Worm (Caenorhabditis elegans) whole organism, mixed stage, embryonic: ENCODE results near the gene Y55F3AM.9.

Experiments
- ceh-39 ChIP-seq: fragments of 150-350 bp; optimal IDR thresholded peaks from 2 replicates; lab custom pipeline; 2014; ENCODE audit warnings: missing biosample characterization, missing genetic modification characterization
- ceh-43 ChIP-seq: fragments of 200-800 bp; sonication (Bioruptor generic); optimal IDR thresholded peaks from 2 replicates; lab custom pipeline; 2018; ENCODE audit warnings: mild to moderate bottlenecking, missing genetic modification characterization, moderate library complexity, missing compliant biosample characterization
- ceh-83 ChIP-seq: fragments of 200-800 bp; sonication (Bioruptor generic); optimal IDR thresholded peaks from 2 replicates; lab custom pipeline; 2018; ENCODE audit warnings: mild to moderate bottlenecking, missing genetic modification characterization, missing compliant biosample characterization
- ces-1 ChIP-seq: fragments of 150-350 bp; optimal IDR thresholded peaks from 2 replicates; lab custom pipeline; 2014; ENCODE audit warnings: missing biosample characterization, missing genetic modification reagents, missing genetic modification characterization
- cnd-1 ChIP-seq: fragments of 200-800 bp; sonication (Bioruptor generic); optimal IDR thresholded peaks from 2 replicates; lab custom pipeline; 2018; ENCODE audit warnings: mild to moderate bottlenecking, missing genetic modification characterization, missing compliant biosample characterization
- drap-1 ChIP-seq: fragments of 200-800 bp; sonication (Bioruptor generic); optimal IDR thresholded peaks from 3 replicates; lab custom pipeline; 2018; ENCODE audit warnings: mild to moderate bottlenecking, missing genetic modification characterization, missing compliant biosample characterization
- elt-1 ChIP-seq: sonication (generic microtip); optimal IDR thresholded peaks from 2 replicates; lab custom pipeline; 2017; ENCODE audit warnings: missing genetic modification characterization, mild to moderate bottlenecking, missing compliant biosample characterization, antibody characterized with exemption, moderate library complexity, borderline replicate concordance; ENCODE audit not compliant: insufficient read depth
- elt-3 ChIP-seq: fragments of 150-350 bp; optimal IDR thresholded peaks from 2 replicates; lab custom pipeline; 2014; ENCODE audit warnings: missing biosample characterization, missing genetic modification characterization
- flh-1 ChIP-seq: fragments of 200-800 bp; sonication (Bioruptor generic); optimal IDR thresholded peaks from 2 replicates; lab custom pipeline; 2018; ENCODE audit warnings: mild to moderate bottlenecking, missing genetic modification characterization, moderate library complexity, missing compliant biosample characterization
- ham-2 ChIP-seq: fragments of 200-800 bp; sonication (Bioruptor generic); optimal IDR thresholded peaks from 2 replicates; lab custom pipeline; 2018; ENCODE audit warnings: mild to moderate bottlenecking, missing genetic modification characterization, missing compliant biosample characterization
- hlh-1 ChIP-seq: fragments of 150-350 bp; optimal IDR thresholded peaks from 2 replicates; lab custom pipeline; 2014; ENCODE audit warnings: missing biosample characterization, missing genetic modification reagents, missing genetic modification characterization
- lin-13 ChIP-seq: fragments of 150-350 bp; optimal IDR thresholded peaks from 2 replicates; lab custom pipeline; 2014; ENCODE audit warnings: missing biosample characterization, missing genetic modification characterization
- lin-32 ChIP-seq: fragments of 200-800 bp; sonication (Bioruptor generic); optimal IDR thresholded peaks from 2 replicates; lab custom pipeline; 2018; ENCODE audit warnings: mild to moderate bottlenecking, missing genetic modification characterization, missing compliant biosample characterization
- lsy-2 ChIP-seq: fragments of 150-350 bp; optimal IDR thresholded peaks from 2 replicates; lab custom pipeline; 2014; ENCODE audit warnings: missing biosample characterization, missing genetic modification characterization
- mab-5 ChIP-seq: fragments of 150-350 bp; optimal IDR thresholded peaks from 2 replicates; lab custom pipeline; 2014; ENCODE audit warnings: missing biosample characterization, missing genetic modification characterization
- mep-1 ChIP-seq: fragments of 150-350 bp; optimal IDR thresholded peaks from 2 replicates; lab custom pipeline; 2017; ENCODE audit warnings: missing biosample characterization, missing genetic modification reagents, missing genetic modification characterization, inconsistent platforms
- mls-2 ChIP-seq: sonication (generic microtip); optimal IDR thresholded peaks from 2 replicates; lab custom pipeline; 2016; ENCODE audit warnings: mild to moderate bottlenecking, missing genetic modification characterization, moderate library complexity, missing compliant biosample characterization
- nhr-2 ChIP-seq: fragments of 150-350 bp; optimal IDR thresholded peaks from 2 replicates; lab custom pipeline; 2014; ENCODE audit warnings: missing biosample characterization, missing genetic modification characterization
- nhr-237 ChIP-seq: fragments of 150-350 bp; optimal IDR thresholded peaks from 2 replicates; lab custom pipeline; 2014; ENCODE audit warnings: missing biosample characterization, missing genetic modification characterization
- nhr-28 ChIP-seq: fragments of 150-350 bp; optimal IDR thresholded peaks from 2 replicates; lab custom pipeline; 2014; ENCODE audit warnings: missing biosample characterization, missing genetic modification characterization
- nhr-76 ChIP-seq: sonication (generic microtip); optimal IDR thresholded peaks from 2 replicates; lab custom pipeline; 2017; ENCODE audit warnings: missing biosample characterization, missing genetic modification characterization
- sem-2 ChIP-seq: fragments of 200-800 bp; sonication (Bioruptor generic); optimal IDR thresholded peaks from 2 replicates; lab custom pipeline; 2018; ENCODE audit warnings: mild to moderate bottlenecking, missing genetic modification characterization, missing compliant biosample characterization
- snpc-4 ChIP-seq: fragments of 150-350 bp; optimal IDR thresholded peaks from 2 replicates; lab custom pipeline; 2014; ENCODE audit warnings: missing biosample characterization, missing genetic modification characterization
- sptf-1 ChIP-seq: sonication (generic microtip); optimal IDR thresholded peaks from 2 replicates; lab custom pipeline; 2017; ENCODE audit warnings: mild to moderate bottlenecking, missing genetic modification characterization, moderate library complexity, missing compliant biosample characterization
- tbx-8 ChIP-seq: fragments of 200-800 bp; sonication (Bioruptor generic); optimal IDR thresholded peaks from 2 replicates; lab custom pipeline; 2018; ENCODE audit warnings: mild to moderate bottlenecking, missing genetic modification characterization, moderate library complexity, missing compliant biosample characterization
- unc-120 ChIP-seq: sonication (generic microtip); optimal IDR thresholded peaks from 2 replicates; lab custom pipeline; 2017; ENCODE audit warnings: missing genetic modification characterization, missing compliant biosample characterization; ENCODE audit not compliant: poor library complexity, severe bottlenecking
- unc-39 ChIP-seq: fragments of 150-350 bp; optimal IDR thresholded peaks from 2 replicates; lab custom pipeline; 2014; ENCODE audit warnings: missing biosample characterization, missing genetic modification characterization
- unc-62 ChIP-seq: fragments of 150-350 bp; optimal IDR thresholded peaks from 2 replicates; lab custom pipeline; 2014; ENCODE audit warnings: missing biosample characterization, missing genetic modification reagents, missing genetic modification characterization
- zip-8 ChIP-seq: fragments of 150-350 bp; optimal IDR thresholded peaks from 2 replicates; lab custom pipeline; 2014; ENCODE audit warnings: missing biosample characterization, missing genetic modification characterization
- ztf-11 ChIP-seq: fragments of 150-350 bp; optimal IDR thresholded peaks from 2 replicates; lab custom pipeline; 2014; ENCODE audit warnings: missing biosample characterization, missing genetic modification characterization

Gene Y55F3AM.9

ce11 chrIV:971122-971521 is 38.4 kb downstream of the Y55F3AM.9 start:
- TF ChIP-seq ztf-11 (tag; lab: Kevin White, UChicago) (no peak), sem-2 (GFP tag; lab: Kevin White, UChicago) (no peak), elt-1 (tag; lab: Kevin White, UChicago) (no peak), lin-13 (tag; lab: Kevin White, UChicago) (no peak), zip-8 (tag; lab: Kevin White, UChicago) (no peak), ceh-43 (GFP tag; lab: Kevin White, UChicago) (no peak), ces-1 (GFP tag; lab: Kevin White, UChicago) (no peak), nhr-28 (no peak), ceh-83 (no peak), tbx-8 (GFP tag; lab: Kevin White, UChicago) (no peak), elt-3 (tag; lab: Kevin White, UChicago) (no peak), nhr-237 (tag; lab: Kevin White, UChicago) (no peak), lin-32 (GFP tag; lab: Kevin White, UChicago) (no peak), nhr-76 (tag; lab: Kevin White, UChicago) (no peak), nhr-2 (tag; lab: Kevin White, UChicago) (no peak), mab-5 (no peak), ham-2 (no peak), cnd-1 (tag; lab: Kevin White, UChicago) (no peak), hlh-1 (tag; lab: Kevin White, UChicago) (no peak), mls-2 (tag; lab: Kevin White, UChicago) (no peak)

DNA sequence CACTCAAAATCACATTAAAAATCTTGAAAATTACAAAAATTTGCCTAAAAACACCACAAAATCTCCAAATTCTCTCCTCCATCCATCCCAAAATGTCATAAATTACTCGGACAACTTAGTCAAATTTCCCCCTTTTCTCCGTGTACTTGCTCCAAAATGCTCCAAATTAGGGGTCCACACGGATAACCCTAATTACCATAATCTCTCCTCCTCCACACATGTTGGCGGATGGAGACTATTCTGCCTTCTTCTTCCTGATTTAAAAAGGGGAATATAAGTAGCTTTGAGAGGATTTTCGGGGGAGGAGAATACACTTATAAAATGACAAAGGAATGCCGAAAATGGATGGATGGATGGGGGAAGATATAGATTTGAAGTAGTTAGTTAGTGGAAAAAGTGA is 47.7 kb downstream of the Y55F3AM.9 start:
- TF ChIP-seq lin-32 (GFP tag; lab: Kevin White, UChicago) (no peak), sptf-1 (tag; lab: Kevin White, UChicago) (no peak), ces-1 (GFP tag; lab: Kevin White, UChicago) (peak; percentile 87)

- TF ChIP-seq lsy-2 (tag; lab: Kevin White, UChicago) (no peak), zip-8 (tag; lab: Kevin White, UChicago) (no peak), sptf-1 (tag; lab: Kevin White, UChicago) (no peak), sem-2 (GFP tag; lab: Kevin White, UChicago) (no peak), cnd-1 (tag; lab: Kevin White, UChicago) (no peak), nhr-237 (tag; lab: Kevin White, UChicago) (no peak), nhr-2 (tag; lab: Kevin White, UChicago) (no peak), ztf-11 (tag; lab: Kevin White, UChicago) (no peak), unc-39 (no peak)
These were observed 49.4 kb downstream of the Y55F3AM.9 start for ce11 chrIV:960177-960576.

DNA sequence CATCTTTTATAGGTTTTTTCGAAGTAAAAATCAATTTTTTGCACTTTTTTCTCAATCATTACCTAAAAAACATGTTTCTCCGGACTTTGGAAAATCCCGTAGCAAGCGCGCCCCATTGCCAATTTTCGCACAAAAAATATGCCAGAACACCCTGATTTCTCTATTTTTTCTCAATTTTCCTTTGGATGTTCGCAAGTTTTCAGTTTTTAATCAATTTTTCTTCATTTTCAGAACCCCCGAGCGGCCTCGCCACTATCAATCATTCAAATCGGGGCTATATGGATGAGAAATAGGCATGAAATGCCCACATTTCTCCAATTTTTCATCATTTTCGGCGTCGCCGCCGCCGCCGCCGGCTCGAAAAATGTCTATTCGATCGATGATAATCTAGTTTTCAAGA is 50.3 kb downstream of the Y55F3AM.9 start, which contains the start of gene plx-1:
TSS of gene plx-1 (plus strand) at position 301 of the 400 bp plus-strand sequence.
- no peak for TF ChIP-seq ham-2
- no peak for TF ChIP-seq snpc-4 (tag; lab: Kevin White, UChicago)
- no peak for TF ChIP-seq ceh-39 (tag; lab: Kevin White, UChicago)
- no peak for TF ChIP-seq tbx-8 (GFP tag; lab: Kevin White, UChicago)
- no peak for TF ChIP-seq mls-2 (tag; lab: Kevin White, UChicago)
- TF ChIP-seq zip-8 (tag; lab: Kevin White, UChicago) = no peak
- no peak for TF ChIP-seq unc-39
- no peak for TF ChIP-seq sptf-1 (tag; lab: Kevin White, UChicago)
- no peak for TF ChIP-seq nhr-2 (tag; lab: Kevin White, UChicago)
- no peak for TF ChIP-seq elt-1 (tag; lab: Kevin White, UChicago)
- TF ChIP-seq flh-1 (GFP tag; lab: Kevin White, UChicago) = no peak
- TF ChIP-seq hlh-1 (tag; lab: Kevin White, UChicago) = no peak
- TF ChIP-seq unc-62 = no peak
- no peak for TF ChIP-seq sem-2 (GFP tag; lab: Kevin White, UChicago)
- TF ChIP-seq cnd-1 (tag; lab: Kevin White, UChicago) = no peak
- no peak for TF ChIP-seq lin-32 (GFP tag; lab: Kevin White, UChicago)
- no peak for TF ChIP-seq ceh-83
- no peak for TF ChIP-seq ceh-43 (GFP tag; lab: Kevin White, UChicago)
- TF ChIP-seq lin-13 (tag; lab: Kevin White, UChicago) = no peak
- TF ChIP-seq, all 35 proteins: peak for 0

DNA sequence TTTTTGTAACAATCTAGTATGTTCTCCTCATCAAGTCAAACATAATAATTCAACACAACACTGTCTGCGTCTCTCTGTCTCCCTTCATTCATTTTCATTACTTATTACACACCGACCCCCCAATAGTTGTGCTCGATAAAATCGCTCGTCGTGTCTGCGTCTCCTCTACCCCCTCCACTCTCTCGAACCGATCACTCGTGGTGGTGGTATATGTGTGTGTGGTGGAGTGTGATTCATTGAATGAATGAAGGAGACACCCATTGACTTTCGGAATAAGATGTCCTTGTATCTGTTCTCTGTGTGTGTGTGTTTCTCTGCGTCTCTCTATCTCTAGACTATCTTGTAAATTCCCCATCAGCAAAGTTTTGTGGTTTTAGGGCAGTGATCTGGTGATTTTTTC is 51.7 kb downstream of the Y55F3AM.9 start:
- TF ChIP-seq ces-1 (GFP tag; lab: Kevin White, UChicago) (no peak), elt-1 (tag; lab: Kevin White, UChicago) (peak; percentile 22), lin-13 (tag; lab: Kevin White, UChicago) (peak; percentile 9), ceh-39 (tag; lab: Kevin White, UChicago) (peak; percentile 59), drap-1 (GFP tag; lab: Kevin White, UChicago) (peak; percentile 33), unc-120 (peak; percentile 80), unc-62 (peak; percentile 81), mep-1 (tag; lab: Kevin White, UChicago) (peak; percentile 18), lsy-2 (tag; lab: Kevin White, UChicago) (no peak), hlh-1 (tag; lab: Kevin White, UChicago) (peak; percentile 34), mls-2 (tag; lab: Kevin White, UChicago) (peak; percentile 49)
